Worm (Caenorhabditis elegans): Measurements from ENCODE around the gene ceh-30.

The ceh-30 gene

ce11 chrX:3054802-3055201 is 8.6 kb upstream of the ceh-30 start, which contains the start of gene twk-26:
Gene twk-26 (minus strand): TSS chrX:3054824.
- no peak for TF ChIP-seq ztf-4 (tag; optimal IDR thresholded peaks at IDR 0.05)
- TF ChIP-seq lin-39 (tag; optimal IDR thresholded peaks at IDR 0.05): no peak
- peak; percentile 43 for TF ChIP-seq sma-9 (GFP tag; optimal IDR thresholded peaks at IDR 0.05)
- no peak for TF ChIP-seq sma-9 (tag; optimal IDR thresholded peaks at IDR 0.05)
- peak; percentile 37 for TF ChIP-seq fos-1 (tag; optimal IDR thresholded peaks at IDR 0.05)
- no peak for TF ChIP-seq aly-2 (tag; optimal IDR thresholded peaks at IDR 0.05)
- no peak for TF ChIP-seq unc-39 (tag; optimal IDR thresholded peaks at IDR 0.05)
- TF ChIP-seq alr-1 (tag; optimal IDR thresholded peaks at IDR 0.05): no peak

ce11 chrX:3056098-3056497 is 7.3 kb upstream of the ceh-30 start:
- TF ChIP-seq nhr-25 (tag; optimal IDR thresholded peaks at IDR 0.05): no peak
- TF ChIP-seq snpc-4 (tag; optimal IDR thresholded peaks at IDR 0.05): peak; percentile 32

ce11 chrX:3057656-3058055 is 5.7 kb upstream of the ceh-30 start:
- no peak for TF ChIP-seq unc-39 (tag; optimal IDR thresholded peaks at IDR 0.05)
- no peak for TF ChIP-seq sma-9 (GFP tag; optimal IDR thresholded peaks at IDR 0.05)
- no peak for TF ChIP-seq sma-9 (tag; optimal IDR thresholded peaks at IDR 0.05)
- TF ChIP-seq C34F6.9 (tag; optimal IDR thresholded peaks at IDR 0.05): no peak
- TF ChIP-seq mab-5 (tag; optimal IDR thresholded peaks at IDR 0.05): no peak
- no peak for TF ChIP-seq nhr-129 (tag; optimal IDR thresholded peaks at IDR 0.05)
- no peak for TF ChIP-seq ceh-16 (tag; optimal IDR thresholded peaks at IDR 0.05)
- TF ChIP-seq lin-39 (tag; optimal IDR thresholded peaks at IDR 0.05): no peak
- TF ChIP-seq crh-2 (tag; optimal IDR thresholded peaks at IDR 0.05): no peak
- TF ChIP-seq sem-4 (tag; optimal IDR thresholded peaks at IDR 0.05): no peak
- no peak for TF ChIP-seq nhr-12 (tag; optimal IDR thresholded peaks at IDR 0.05)
- no peak for TF ChIP-seq blmp-1 (tag; optimal IDR thresholded peaks at IDR 0.05; ENCODE audit: insufficient read depth)

- no peak for TF ChIP-seq peb-1 (tag; optimal IDR thresholded peaks at IDR 0.05)
- no peak for TF ChIP-seq ceh-82 (tag; optimal IDR thresholded peaks at IDR 0.05)
- no peak for TF ChIP-seq nhr-6 (tag; optimal IDR thresholded peaks at IDR 0.05)
- no peak for TF ChIP-seq ZK546.5 (tag; optimal IDR thresholded peaks at IDR 0.05)
- TF ChIP-seq alr-1 (tag; optimal IDR thresholded peaks at IDR 0.05): no peak
- no peak for TF ChIP-seq nhr-129 (tag; optimal IDR thresholded peaks at IDR 0.05)
- no peak for TF ChIP-seq snpc-4 (tag; optimal IDR thresholded peaks at IDR 0.05)
- no peak for TF ChIP-seq mdl-1 (tag; optimal IDR thresholded peaks at IDR 0.05)
- TF ChIP-seq sma-3 (GFP tag; optimal IDR thresholded peaks at IDR 0.05): no peak
- no peak for TF ChIP-seq ama-1 (optimal IDR thresholded peaks at IDR 0.05)
- no peak for TF ChIP-seq R02D3.7 (tag; optimal IDR thresholded peaks at IDR 0.05)
- no peak for TF ChIP-seq unc-62 (GFP tag; optimal IDR thresholded peaks at IDR 0.05)
- TF ChIP-seq nhr-23 (tag; optimal IDR thresholded peaks at IDR 0.05): no peak
Measured at ce11 chrX:3059299-3059698, 4.1 kb upstream of the ceh-30 start, which contains the start of gene rsef-1. Gene rsef-1 (minus strand): TSS chrX:3059399.

- no peak for TF ChIP-seq lsy-2 (tag; optimal IDR thresholded peaks at IDR 0.05)
- no peak for TF ChIP-seq ztf-1 (GFP tag; conservative IDR thresholded peaks at IDR 0.05)
- TF ChIP-seq nhr-77 (tag; optimal IDR thresholded peaks at IDR 0.05): no peak
- no peak for TF ChIP-seq lin-11 (tag; optimal IDR thresholded peaks at IDR 0.05)
- TF ChIP-seq lin-13 (GFP tag; optimal IDR thresholded peaks at IDR 0.05): no peak
- no peak for TF ChIP-seq sem-4 (tag; optimal IDR thresholded peaks at IDR 0.05)
- no peak for TF ChIP-seq elt-1 (tag; optimal IDR thresholded peaks at IDR 0.05)
- no peak for TF ChIP-seq skn-1 (tag; optimal IDR thresholded peaks at IDR 0.05)
- no peak for TF ChIP-seq peb-1 (tag; optimal IDR thresholded peaks at IDR 0.05)
- no peak for TF ChIP-seq lin-39 (tag; optimal IDR thresholded peaks at IDR 0.05)
- no peak for TF ChIP-seq elt-3 (tag; optimal IDR thresholded peaks at IDR 0.05)
- no peak for TF ChIP-seq ZK546.5 (tag; optimal IDR thresholded peaks at IDR 0.05)
Measured at ce11 chrX:3061698-3062097, 1.7 kb upstream of the ceh-30 start.

All from whole organism, L2 larva.